Worm (Caenorhabditis elegans) whole organism, L3 larva: Measurements from ENCODE around the gene C36H8.1.
A peak's percentile ranks its signal among the peaks of the same experiment; 100 is the strongest.

Source experiments
- R02D3.7 ChIP-seq: fragments of 150-350 bp; optimal IDR thresholded peaks from 2 replicates; lab custom pipeline; 2014; ENCODE audit warnings: missing biosample characterization, missing genetic modification characterization
- aly-2 ChIP-seq: fragments of 150-350 bp; optimal IDR thresholded peaks from 2 replicates; lab custom pipeline; 2014; ENCODE audit warnings: missing biosample characterization, missing genetic modification characterization
- ceh-28 ChIP-seq: fragments of 150-350 bp; optimal IDR thresholded peaks from 2 replicates; lab custom pipeline; 2014; ENCODE audit warnings: missing biosample characterization, missing genetic modification reagents, missing genetic modification characterization
- ceh-82 ChIP-seq: fragments of 150-350 bp; optimal IDR thresholded peaks from 2 replicates; lab custom pipeline; 2014; ENCODE audit warnings: missing biosample characterization, missing genetic modification characterization
- ceh-9 ChIP-seq: sonication (generic microtip); optimal IDR thresholded peaks from 2 replicates; lab custom pipeline; 2018; ENCODE audit warnings: missing biosample characterization, missing genetic modification characterization
- daf-12 ChIP-seq: fragments of 150-350 bp; optimal IDR thresholded peaks from 2 replicates; lab custom pipeline; 2014; ENCODE audit warnings: missing biosample characterization, missing genetic modification reagents, missing genetic modification characterization
- egl-27 ChIP-seq: sonication (generic microtip); optimal IDR thresholded peaks from 4 replicates; lab custom pipeline; 2017; ENCODE audit warnings: missing biosample characterization, missing genetic modification reagents, missing genetic modification characterization
- elt-2 ChIP-seq: sonication (generic microtip); optimal IDR thresholded peaks from 2 replicates; lab custom pipeline; 2016; ENCODE audit warnings: missing genetic modification reagents, mild to moderate bottlenecking, missing genetic modification characterization, missing compliant biosample characterization
- elt-3 ChIP-seq, 3 experiments: fragments of 150-350 bp in 1 of 3; sonication (generic microtip) in 2 of 3; optimal IDR thresholded peaks; 2 replicates in 2 of 3; 4 replicates in 1 of 3; lab custom pipeline; 2014 to 2017; ENCODE audit warnings: missing biosample characterization in 3 of 3, missing genetic modification characterization in 3 of 3
- fkh-10 ChIP-seq: sonication (generic microtip); optimal IDR thresholded peaks from 2 replicates; lab custom pipeline; 2017; ENCODE audit warnings: missing biosample characterization, missing genetic modification reagents, missing genetic modification characterization
- fkh-2 ChIP-seq: fragments of 150-350 bp; optimal IDR thresholded peaks from 2 replicates; lab custom pipeline; 2014; ENCODE audit warnings: missing biosample characterization, missing genetic modification reagents, missing genetic modification characterization
- fos-1 ChIP-seq: fragments of 150-350 bp; optimal IDR thresholded peaks from 2 replicates; lab custom pipeline; 2014; ENCODE audit warnings: missing biosample characterization, missing genetic modification characterization
- hmg-11 ChIP-seq: sonication (generic microtip); optimal IDR thresholded peaks from 2 replicates; lab custom pipeline; 2016; ENCODE audit warnings: missing genetic modification characterization, missing compliant biosample characterization
- jun-1 ChIP-seq: fragments of 150-350 bp; optimal IDR thresholded peaks from 2 replicates; lab custom pipeline; 2014; ENCODE audit warnings: missing biosample characterization, missing genetic modification reagents, missing genetic modification characterization
- lin-15B ChIP-seq: fragments of 150-350 bp; optimal IDR thresholded peaks from 2 replicates; lab custom pipeline; 2014; ENCODE audit warnings: missing biosample characterization, missing genetic modification characterization
- lin-39 ChIP-seq: fragments of 150-350 bp; optimal IDR thresholded peaks from 2 replicates; lab custom pipeline; 2018; ENCODE audit warnings: missing biosample characterization, missing genetic modification reagents, missing genetic modification characterization
- lsy-12 ChIP-seq: sonication (generic microtip); optimal IDR thresholded peaks from 2 replicates; lab custom pipeline; 2016; ENCODE audit warnings: mild to moderate bottlenecking, missing genetic modification characterization, missing compliant biosample characterization
- mdl-1 ChIP-seq: fragments of 150-350 bp; optimal IDR thresholded peaks from 2 replicates; lab custom pipeline; 2014; ENCODE audit warnings: missing biosample characterization, missing genetic modification characterization
- mml-1 ChIP-seq: fragments of 150-350 bp; sonication (generic microtip); optimal IDR thresholded peaks from 3 replicates; lab custom pipeline; 2014; ENCODE audit warnings: missing biosample characterization, missing genetic modification characterization
- nfya-1 ChIP-seq: sonication (generic microtip); optimal IDR thresholded peaks from 2 replicates; lab custom pipeline; 2017; ENCODE audit warnings: missing genetic modification characterization, mild to moderate bottlenecking, missing compliant biosample characterization, antibody characterized with exemption, moderate library complexity; ENCODE audit not compliant: insufficient read depth
- nhr-11 ChIP-seq: fragments of 150-350 bp; optimal IDR thresholded peaks from 2 replicates; lab custom pipeline; 2014; ENCODE audit warnings: missing biosample characterization, missing genetic modification characterization
- nhr-12 ChIP-seq: fragments of 150-350 bp; optimal IDR thresholded peaks from 2 replicates; lab custom pipeline; 2014; ENCODE audit warnings: missing biosample characterization, missing genetic modification characterization
- nhr-23 ChIP-seq: fragments of 150-350 bp; optimal IDR thresholded peaks from 2 replicates; lab custom pipeline; 2014; ENCODE audit warnings: missing biosample characterization, missing genetic modification reagents, missing genetic modification characterization
- nhr-25 ChIP-seq: sonication (generic microtip); optimal IDR thresholded peaks from 2 replicates; lab custom pipeline; 2017; ENCODE audit warnings: missing biosample characterization, missing genetic modification characterization
- nhr-28 ChIP-seq: fragments of 150-350 bp; optimal IDR thresholded peaks from 2 replicates; lab custom pipeline; 2014; ENCODE audit warnings: missing biosample characterization, missing genetic modification characterization
- nhr-43 ChIP-seq: sonication (generic microtip); optimal IDR thresholded peaks from 2 replicates; lab custom pipeline; 2016; ENCODE audit warnings: mild to moderate bottlenecking, missing genetic modification characterization, missing compliant biosample characterization; ENCODE audit not compliant: poor library complexity, severe bottlenecking
- pha-4 ChIP-seq: fragments of 150-350 bp; optimal IDR thresholded peaks from 2 replicates; lab custom pipeline; 2014; ENCODE audit warnings: missing biosample characterization, missing genetic modification reagents, missing genetic modification characterization
- pqm-1 ChIP-seq: fragments of 150-350 bp; optimal IDR thresholded peaks from 2 replicates; lab custom pipeline; 2017; ENCODE audit warnings: missing biosample characterization, missing genetic modification characterization, inconsistent platforms
- sea-2 ChIP-seq: fragments of 150-350 bp; sonication (generic microtip); optimal IDR thresholded peaks from 4 replicates; lab custom pipeline; 2014; ENCODE audit warnings: missing biosample characterization, missing genetic modification reagents, missing genetic modification characterization
- skn-1 ChIP-seq: fragments of 150-350 bp; optimal IDR thresholded peaks from 2 replicates; lab custom pipeline; 2014; ENCODE audit warnings: missing biosample characterization, missing genetic modification characterization
- snpc-4 ChIP-seq: fragments of 150-350 bp; optimal IDR thresholded peaks from 2 replicates; lab custom pipeline; 2014; ENCODE audit warnings: missing biosample characterization, missing genetic modification characterization
- unc-39 ChIP-seq: sonication (generic microtip); optimal IDR thresholded peaks from 4 replicates; lab custom pipeline; 2017; ENCODE audit warnings: missing biosample characterization, missing genetic modification characterization
- unc-62 ChIP-seq: fragments of 150-350 bp; sonication (generic microtip); optimal IDR thresholded peaks from 4 replicates; lab custom pipeline; 2014; ENCODE audit warnings: missing biosample characterization, missing genetic modification reagents, missing genetic modification characterization
- zag-1 ChIP-seq: fragments of 150-350 bp; optimal IDR thresholded peaks from 2 replicates; lab custom pipeline; 2014; ENCODE audit warnings: missing biosample characterization, missing genetic modification characterization
- ztf-4 ChIP-seq: fragments of 150-350 bp; optimal IDR thresholded peaks from 2 replicates; lab custom pipeline; 2014; ENCODE audit warnings: missing biosample characterization, missing genetic modification characterization

The C36H8.1 gene

ce11 chrIV:12717531-12717930 is 27.1 kb downstream of the C36H8.1 start, which contains the start of gene C27D8.1:
TSS of gene C27D8.1 (plus strand) at chrIV:12717831.
- TF ChIP-seq elt-2 (tag; lab: Kevin White, UChicago) = peak; percentile 30
- TF ChIP-seq lin-15B (tag; lab: Kevin White, UChicago) = no peak

ce11 chrIV:12715947-12716382 is 28.6 kb downstream of the C36H8.1 start:
- TF ChIP-seq elt-2 (tag; lab: Kevin White, UChicago) (peak; percentile 82), nhr-25 (tag; lab: Kevin White, UChicago) (peak; percentile 85), mdl-1 (peak; percentile 59), nhr-11 (tag; lab: Kevin White, UChicago) (no peak), nhr-23 (peak; percentile 68), ceh-28 (tag; lab: Kevin White, UChicago) (peak; percentile 36), fkh-2 (tag; lab: Kevin White, UChicago) (no peak), elt-3 (tag; optimal IDR thresholded peaks at IDR 0.05; lab: Kevin White, UChicago) (peak in 2 of 3 experiments; percentile 89 to 90), jun-1 (peak; percentile 54), nfya-1 (tag; lab: Kevin White, UChicago) (peak; percentile 10), skn-1 (tag; lab: Kevin White, UChicago) (no peak), pqm-1 (peak; percentile 13), zag-1 (tag; lab: Kevin White, UChicago) (no peak), R02D3.7 (peak; percentile 38), nhr-43 (peak; percentile 84), pha-4 (tag; lab: Kevin White, UChicago) (peak; percentile 32)

ce11 chrIV:12711644-12712043 is 33.0 kb downstream of the C36H8.1 start, which contains the start of gene C27D8.3:
TSS of gene C27D8.3 (minus strand) at chrIV:12711744.
- no peak for TF ChIP-seq nhr-28
- no peak for TF ChIP-seq daf-12 (tag; lab: Kevin White, UChicago)
- no peak for TF ChIP-seq aly-2
- TF ChIP-seq skn-1 (tag; lab: Kevin White, UChicago) = no peak
- TF ChIP-seq fos-1 (tag; lab: Kevin White, UChicago) = no peak
- TF ChIP-seq lin-39 (tag; lab: Kevin White, UChicago) = no peak
- no peak for TF ChIP-seq pqm-1
- no peak for TF ChIP-seq ceh-9 (tag; lab: Kevin White, UChicago)
- no peak for TF ChIP-seq lsy-12
- TF ChIP-seq egl-27 (tag; lab: Kevin White, UChicago) = no peak
- TF ChIP-seq hmg-11 (tag; lab: Kevin White, UChicago) = no peak
- TF ChIP-seq R02D3.7 = no peak
- no peak for TF ChIP-seq pha-4 (tag; lab: Kevin White, UChicago)
- no peak for TF ChIP-seq lin-15B (tag; lab: Kevin White, UChicago)
- TF ChIP-seq unc-62 (GFP tag; lab: Kevin White, UChicago) = no peak
- TF ChIP-seq fkh-2 (tag; lab: Kevin White, UChicago) = no peak
- TF ChIP-seq nhr-23 = no peak

- TF ChIP-seq nhr-25 (tag; lab: Kevin White, UChicago) (peak; percentile 34), snpc-4 (tag; lab: Kevin White, UChicago) (no peak), elt-3 (tag; optimal IDR thresholded peaks at IDR 0.05; lab: Kevin White, UChicago) (peak in 1 of 3 experiments; percentile 34), nhr-43 (peak; percentile 63), pha-4 (tag; lab: Kevin White, UChicago) (no peak), nhr-12 (tag; lab: Kevin White, UChicago) (no peak), nhr-23 (peak; percentile 48), mdl-1 (peak; percentile 20), sea-2 (GFP tag; lab: Kevin White, UChicago) (no peak), zag-1 (tag; lab: Kevin White, UChicago) (no peak), nfya-1 (tag; lab: Kevin White, UChicago) (no peak), jun-1 (no peak), fkh-2 (tag; lab: Kevin White, UChicago) (no peak)
Measured at ce11 chrIV:12710996-12711395, 33.6 kb downstream of the C36H8.1 start, which contains the start of gene C27D8.2. TSS of gene C27D8.2 (plus strand) at chrIV:12711217.

- no peak for TF ChIP-seq mml-1 (tag; lab: Kevin White, UChicago)
- TF ChIP-seq unc-62 (GFP tag; lab: Kevin White, UChicago) = no peak
- no peak for TF ChIP-seq nhr-12 (tag; lab: Kevin White, UChicago)
- no peak for TF ChIP-seq ztf-4 (tag; lab: Kevin White, UChicago)
- TF ChIP-seq fkh-10 (GFP tag; lab: Kevin White, UChicago) = no peak
- TF ChIP-seq unc-39 (tag; lab: Kevin White, UChicago) = no peak
- no peak for TF ChIP-seq lsy-12
- no peak for TF ChIP-seq nhr-11 (tag; lab: Kevin White, UChicago)
- no peak for TF ChIP-seq lin-39 (tag; lab: Kevin White, UChicago)
- no peak for TF ChIP-seq pqm-1
- TF ChIP-seq ceh-82 (tag; lab: Kevin White, UChicago) = no peak
- TF ChIP-seq sea-2 (GFP tag; lab: Kevin White, UChicago) = no peak
- TF ChIP-seq lin-15B (tag; lab: Kevin White, UChicago) = no peak
- no peak for TF ChIP-seq daf-12 (tag; lab: Kevin White, UChicago)
- TF ChIP-seq nfya-1 (tag; lab: Kevin White, UChicago) = no peak
Measured at ce11 chrIV:12703811-12704210, 40.8 kb downstream of the C36H8.1 start, which contains the start of gene C27D8.4. TSS of gene C27D8.4 (plus strand) at chrIV:12704111.
